Worm (Caenorhabditis elegans): ENCODE results near the gene T22F7.1.

DNA sequence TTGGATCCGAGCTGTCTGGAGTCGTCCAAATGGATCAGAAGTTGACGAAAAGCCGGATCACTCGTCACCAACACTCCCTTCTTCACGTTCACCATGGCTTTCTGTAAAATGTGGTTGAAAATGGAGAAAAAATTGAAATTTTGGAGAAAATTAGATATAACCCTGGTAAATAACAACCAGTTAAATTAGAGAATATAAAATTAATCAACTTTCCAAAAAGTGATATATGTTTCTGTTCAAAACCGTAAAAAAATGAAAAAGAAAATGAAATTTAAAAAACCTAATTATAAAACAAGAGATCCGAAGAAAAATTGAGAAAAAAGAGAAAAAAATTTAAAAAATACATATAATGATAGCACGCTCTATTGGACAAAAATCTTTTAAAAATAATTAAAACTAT is 35.6 kb downstream of the T22F7.1 start, which contains the start of gene gtf-2H5:
- TF ChIP-seq nhr-28 (tag; optimal IDR thresholded peaks at IDR 0.05) (no peak), daf-12 (tag; optimal IDR thresholded peaks at IDR 0.05) (no peak), pha-4 (GFP tag; IDR thresholded peaks at IDR 0.05) (no peak), pha-4 (tag; optimal IDR thresholded peaks at IDR 0.05) (no peak), nhr-41 (GFP tag; IDR thresholded peaks at IDR 0.05) (no peak), arid-1 (GFP tag; conservative IDR thresholded peaks at IDR 0.05) (no peak), lin-39 (tag; optimal IDR thresholded peaks at IDR 0.05) (no peak)
